Fruit fly (Drosophila melanogaster): Measurements from ENCODE around the gene CG14866.

DNA sequence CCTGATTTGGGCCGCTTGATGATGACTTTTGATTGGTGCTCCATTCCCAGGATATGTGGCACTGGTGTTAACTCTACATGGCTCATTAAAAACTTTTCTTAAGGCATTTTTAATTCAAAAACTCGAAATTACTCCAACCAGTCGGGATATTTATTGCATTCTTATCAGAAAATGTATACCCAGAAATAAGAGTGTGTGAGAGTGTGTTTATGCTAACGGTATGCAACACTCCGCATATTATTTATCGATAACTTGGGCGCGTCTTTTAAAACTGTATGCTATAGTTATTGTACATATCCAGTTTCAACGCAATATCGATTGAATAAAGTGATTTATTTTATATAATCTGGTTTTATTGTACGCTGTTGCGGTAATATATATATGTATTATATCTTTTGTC is 51.2 kb downstream of the CG14866 start, which contains the start of gene CG34404:
- no peak for TF ChIP-seq ovo (GFP tag; optimal IDR thresholded peaks at IDR 0.05)
- TF ChIP-seq Mnt (GFP tag; optimal IDR thresholded peaks at IDR 0.05), result peak; percentile 10
- TF ChIP-seq CG12768 (GFP tag; optimal IDR thresholded peaks at IDR 0.05), result no peak

All from whole organism, adult.